Worm (Caenorhabditis elegans) whole organism, late embryonic: Measurements from ENCODE around the gene npr-25.

Source experiments
- C08G9.2 ChIP-seq: sonication (generic microtip); optimal IDR thresholded peaks from 2 replicates; lab custom pipeline; 2016; ENCODE audit warnings: mild to moderate bottlenecking, missing genetic modification characterization, moderate library complexity, missing compliant biosample characterization
- F13H6.1 ChIP-seq: sonication (generic microtip); optimal IDR thresholded peaks from 2 replicates; lab custom pipeline; 2016; ENCODE audit warnings: missing genetic modification characterization, missing compliant biosample characterization
- K02D7.2 ChIP-seq: sonication (generic microtip); optimal IDR thresholded peaks from 2 replicates; lab custom pipeline; 2017; ENCODE audit warnings: mild to moderate bottlenecking, missing genetic modification characterization, missing compliant biosample characterization
- K09A11.1 ChIP-seq: sonication (generic microtip); optimal IDR thresholded peaks from 2 replicates; lab custom pipeline; 2017; ENCODE audit warnings: antibody characterized with exemption, mild to moderate bottlenecking, missing genetic modification characterization, missing compliant biosample characterization; ENCODE audit not compliant: insufficient read depth
- ceh-14 ChIP-seq: sonication (generic microtip); optimal IDR thresholded peaks from 2 replicates; lab custom pipeline; 2016; ENCODE audit warnings: missing genotype, missing genetic modification characterization, missing compliant biosample characterization
- ceh-18 ChIP-seq: sonication (generic microtip); optimal IDR thresholded peaks from 2 replicates; lab custom pipeline; 2016; ENCODE audit warnings: missing genetic modification characterization, missing compliant biosample characterization
- ceh-19 ChIP-seq: fragments of 200-800 bp; sonication (Bioruptor generic); optimal IDR thresholded peaks from 2 replicates; lab custom pipeline; 2018; ENCODE audit warnings: mild to moderate bottlenecking, missing genetic modification characterization, missing compliant biosample characterization
- ceh-2 ChIP-seq: sonication (generic microtip); optimal IDR thresholded peaks from 2 replicates; lab custom pipeline; 2016; ENCODE audit warnings: missing genotype, missing genetic modification characterization, missing compliant biosample characterization
- ceh-22 ChIP-seq: sonication (generic microtip); optimal IDR thresholded peaks from 2 replicates; lab custom pipeline; 2017; ENCODE audit warnings: missing biosample characterization, missing genetic modification characterization
- ceh-24 ChIP-seq: sonication (generic microtip); optimal IDR thresholded peaks from 2 replicates; lab custom pipeline; 2016; ENCODE audit warnings: mild to moderate bottlenecking, missing genetic modification characterization, missing compliant biosample characterization
- ceh-31 ChIP-seq: sonication (generic microtip); optimal IDR thresholded peaks from 2 replicates; lab custom pipeline; 2016; ENCODE audit warnings: missing genetic modification characterization, missing compliant biosample characterization
- ceh-34 ChIP-seq: sonication (generic microtip); optimal IDR thresholded peaks from 2 replicates; lab custom pipeline; 2016; ENCODE audit warnings: mild to moderate bottlenecking, missing genetic modification characterization, missing compliant biosample characterization
- ceh-48 ChIP-seq: sonication (generic microtip); optimal IDR thresholded peaks from 2 replicates; lab custom pipeline; 2016; ENCODE audit warnings: missing genetic modification characterization, inconsistent platforms, missing compliant biosample characterization
- ceh-9 ChIP-seq: sonication (generic microtip); optimal IDR thresholded peaks from 2 replicates; lab custom pipeline; 2016; ENCODE audit warnings: mild to moderate bottlenecking, missing genetic modification characterization, inconsistent platforms, missing compliant biosample characterization
- fax-1 ChIP-seq: sonication (generic microtip); optimal IDR thresholded peaks from 2 replicates; lab custom pipeline; 2016; ENCODE audit warnings: missing genotype, missing genetic modification characterization, missing compliant biosample characterization
- fkh-10 ChIP-seq: fragments of 150-350 bp; optimal IDR thresholded peaks from 2 replicates; lab custom pipeline; 2014; ENCODE audit warnings: missing biosample characterization, missing genetic modification reagents, missing genetic modification characterization
- fkh-6 ChIP-seq: sonication (generic microtip); optimal IDR thresholded peaks from 2 replicates; lab custom pipeline; 2016; ENCODE audit warnings: missing genetic modification characterization, missing compliant biosample characterization
- hlh-30 ChIP-seq: sonication (generic microtip); optimal IDR thresholded peaks from 2 replicates; lab custom pipeline; 2017; ENCODE audit warnings: antibody characterized with exemption, missing genetic modification characterization, missing compliant biosample characterization; ENCODE audit not compliant: insufficient read depth
- hlh-6 ChIP-seq: sonication (generic microtip); optimal IDR thresholded peaks from 2 replicates; lab custom pipeline; 2016; ENCODE audit warnings: missing genotype, missing genetic modification characterization, missing compliant biosample characterization
- hlh-8 ChIP-seq: sonication (generic microtip); optimal IDR thresholded peaks from 2 replicates; lab custom pipeline; 2016; ENCODE audit warnings: missing genotype, missing genetic modification characterization, missing compliant biosample characterization
- lim-6 ChIP-seq: sonication (generic microtip); optimal IDR thresholded peaks from 2 replicates; lab custom pipeline; 2016; ENCODE audit warnings: missing genetic modification characterization, missing compliant biosample characterization
- lin-11 ChIP-seq: fragments of 200-800 bp; sonication (Bioruptor generic); optimal IDR thresholded peaks from 2 replicates; lab custom pipeline; 2018; ENCODE audit warnings: mild to moderate bottlenecking, missing genetic modification characterization, missing compliant biosample characterization
- madf-2 ChIP-seq: sonication (generic microtip); optimal IDR thresholded peaks from 2 replicates; lab custom pipeline; 2017; ENCODE audit warnings: missing genetic modification characterization, missing compliant biosample characterization
- mec-3 ChIP-seq: sonication (generic microtip); optimal IDR thresholded peaks from 2 replicates; lab custom pipeline; 2016; ENCODE audit warnings: borderline replicate concordance, missing genetic modification characterization, missing compliant biosample characterization
- nfya-1 ChIP-seq: sonication (generic microtip); optimal IDR thresholded peaks from 2 replicates; lab custom pipeline; 2017; ENCODE audit warnings: missing genetic modification characterization, mild to moderate bottlenecking, missing compliant biosample characterization, antibody characterized with exemption, moderate library complexity
- nhr-232 ChIP-seq: sonication (generic microtip); optimal IDR thresholded peaks from 2 replicates; lab custom pipeline; 2016; ENCODE audit warnings: missing genetic modification characterization, missing compliant biosample characterization
- npax-4 ChIP-seq: sonication (generic microtip); optimal IDR thresholded peaks from 2 replicates; lab custom pipeline; 2016; ENCODE audit warnings: missing genetic modification characterization, missing compliant biosample characterization
- pat-9 ChIP-seq: fragments of 200-800 bp; sonication (Bioruptor generic); optimal IDR thresholded peaks from 2 replicates; lab custom pipeline; 2018; ENCODE audit warnings: mild to moderate bottlenecking, missing genetic modification characterization, moderate library complexity, missing compliant biosample characterization
- pax-1 ChIP-seq: fragments of 150-350 bp; optimal IDR thresholded peaks from 2 replicates; lab custom pipeline; 2014; ENCODE audit warnings: missing biosample characterization, missing genetic modification characterization
- pha-4 ChIP-seq: fragments of 150-350 bp; optimal IDR thresholded peaks from 2 replicates; lab custom pipeline; 2018; ENCODE audit warnings: missing biosample characterization, missing genetic modification reagents, missing genetic modification characterization
- pqm-1 ChIP-seq: sonication (generic microtip); optimal IDR thresholded peaks from 2 replicates; lab custom pipeline; 2016; ENCODE audit warnings: missing genetic modification characterization, missing compliant biosample characterization
- ref-2 ChIP-seq: sonication (generic microtip); optimal IDR thresholded peaks from 2 replicates; lab custom pipeline; 2016; ENCODE audit warnings: missing genetic modification characterization, missing compliant biosample characterization
- rnt-1 ChIP-seq: sonication (generic microtip); optimal IDR thresholded peaks from 2 replicates; lab custom pipeline; 2016; ENCODE audit warnings: missing genetic modification characterization, missing compliant biosample characterization
- sdc-2 ChIP-seq: sonication (generic microtip); optimal IDR thresholded peaks from 2 replicates; lab custom pipeline; 2016; ENCODE audit warnings: missing genotype, missing genetic modification characterization, missing compliant biosample characterization
- syd-9 ChIP-seq: sonication (generic microtip); optimal IDR thresholded peaks from 2 replicates; lab custom pipeline; 2016; ENCODE audit warnings: mild to moderate bottlenecking, missing genetic modification characterization, moderate library complexity, missing compliant biosample characterization
- tbx-2 ChIP-seq: sonication (generic microtip); optimal IDR thresholded peaks from 2 replicates; lab custom pipeline; 2016; ENCODE audit warnings: missing genetic modification characterization, missing compliant biosample characterization
- ttx-3 ChIP-seq: sonication (generic microtip); optimal IDR thresholded peaks from 2 replicates; lab custom pipeline; 2016; ENCODE audit warnings: missing genetic modification reagents, missing genetic modification characterization, missing compliant biosample characterization
- unc-3 ChIP-seq, 2 experiments: fragments of 200-800 bp in 1 of 2; sonication (Bioruptor generic) in 1 of 2; sonication (generic microtip) in 1 of 2; conservative IDR thresholded peaks in 1 of 2; optimal IDR thresholded peaks in 1 of 2; 2 replicates each; pipeline versions ENCODE4 v1.3.6 to Lab custom; 2016 to 2022; ENCODE audit warnings: missing compliant biosample characterization in 2 of 2, missing genetic modification characterization in 2 of 2, missing genetic modification reagents in 1 of 2
- unc-42 ChIP-seq: sonication (generic microtip); optimal IDR thresholded peaks from 2 replicates; lab custom pipeline; 2016; ENCODE audit warnings: missing genotype, missing genetic modification characterization, missing compliant biosample characterization
- unc-55 ChIP-seq: sonication (generic microtip); optimal IDR thresholded peaks from 2 replicates; lab custom pipeline; 2017; ENCODE audit warnings: missing biosample characterization, missing genetic modification reagents, missing genetic modification characterization
- unc-86 ChIP-seq: sonication (generic microtip); optimal IDR thresholded peaks from 2 replicates; lab custom pipeline; 2016; ENCODE audit warnings: missing genetic modification characterization, missing compliant biosample characterization
- zip-5 ChIP-seq: sonication (generic microtip); optimal IDR thresholded peaks from 2 replicates; lab custom pipeline; 2016; ENCODE audit warnings: missing genetic modification characterization, missing compliant biosample characterization
- ztf-16 ChIP-seq: sonication (generic microtip); optimal IDR thresholded peaks from 2 replicates; lab custom pipeline; 2017; ENCODE audit warnings: missing genetic modification characterization, missing compliant biosample characterization

npr-25 gene

DNA sequence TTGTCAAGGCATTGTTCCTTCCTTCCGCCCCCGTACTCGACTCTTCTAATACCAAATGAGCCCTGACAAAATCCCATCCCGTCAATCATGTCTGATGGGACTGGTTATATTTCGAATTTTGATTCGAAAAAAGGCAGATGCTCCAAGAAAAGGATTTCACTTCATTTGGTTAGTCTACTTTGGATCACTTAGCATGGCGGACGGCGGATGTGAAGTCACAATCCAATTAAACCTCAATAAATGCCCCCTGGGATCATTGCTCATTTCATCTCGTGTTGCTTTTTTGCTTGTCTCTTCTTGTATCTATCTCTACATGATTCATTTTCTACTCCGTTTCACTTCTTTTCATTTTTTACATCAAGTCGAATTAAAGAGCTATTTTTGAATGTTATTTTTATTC lies 26.5 kb upstream of the npr-25 start:
- TF ChIP-seq C08G9.2 (no peak), fkh-6 (tag; lab: Kevin White, UChicago) (no peak), unc-42 (tag; lab: Kevin White, UChicago) (peak; percentile 52)

DNA sequence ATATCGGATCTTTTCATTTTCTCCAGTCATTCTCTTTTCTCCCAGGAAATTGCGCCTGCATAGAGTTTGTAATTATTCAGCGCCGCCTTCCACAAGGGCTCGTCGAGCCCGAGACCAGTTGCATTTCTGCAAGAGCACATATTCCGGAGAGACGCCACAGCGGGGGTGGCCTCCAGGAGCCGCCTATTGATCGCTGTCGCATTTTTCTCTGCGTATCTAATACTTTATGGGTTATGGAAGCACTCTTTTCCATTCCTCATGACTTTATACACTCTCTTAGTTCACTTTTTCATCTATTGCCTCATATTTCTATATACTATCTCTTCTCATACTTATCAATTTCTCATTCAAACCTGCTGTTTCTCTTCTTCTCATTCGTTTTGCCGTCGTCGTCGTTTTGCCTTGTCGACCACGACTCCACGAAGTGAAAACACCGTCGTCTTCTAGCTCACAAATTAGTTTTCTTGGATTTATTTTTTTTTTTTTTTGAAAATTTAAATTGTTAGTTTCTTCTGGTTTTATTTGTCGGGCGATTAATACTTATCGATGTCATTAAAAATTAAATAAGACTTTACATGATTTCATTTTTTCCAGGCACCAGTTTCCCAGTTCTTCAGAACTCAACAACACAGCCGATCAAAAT lies 22.5 kb upstream of the npr-25 start, which contains the start of gene cnb-1:
cnb-1 (plus strand) TSS at position 593 of the 643 bp plus-strand sequence.
- peak; percentile 39 for TF ChIP-seq F13H6.1 (tag; lab: Kevin White, UChicago)
- TF ChIP-seq hlh-8 (tag; lab: Kevin White, UChicago): peak; percentile 62
- TF ChIP-seq ceh-34: no peak
- TF ChIP-seq ceh-14 (tag; lab: Kevin White, UChicago): peak; percentile 84
- peak; percentile 75 for TF ChIP-seq tbx-2 (tag; lab: Kevin White, UChicago)
- peak; percentile 48 for TF ChIP-seq unc-42 (tag; lab: Kevin White, UChicago)
- peak; percentile 76 for TF ChIP-seq ceh-18 (tag; lab: Kevin White, UChicago)
- TF ChIP-seq zip-5 (tag; lab: Kevin White, UChicago): peak; percentile 9
- TF ChIP-seq unc-55 (GFP tag; lab: Kevin White, UChicago): peak; percentile 82
- no peak for TF ChIP-seq lin-11 (tag; lab: Kevin White, UChicago)
- TF ChIP-seq fax-1: no peak
- no peak for TF ChIP-seq ztf-16 (tag; lab: Kevin White, UChicago)
- TF ChIP-seq ceh-31 (tag; lab: Kevin White, UChicago): peak; percentile 85
- TF ChIP-seq hlh-6 (tag; lab: Kevin White, UChicago): peak; percentile 29
- no peak for TF ChIP-seq ceh-22
- TF ChIP-seq ceh-24 (tag; lab: Kevin White, UChicago): no peak
- peak; percentile 64 for TF ChIP-seq nfya-1 (tag; lab: Kevin White, UChicago)
- TF ChIP-seq unc-86 (tag; lab: Kevin White, UChicago): peak; percentile 20
- TF ChIP-seq npax-4 (tag; lab: Kevin White, UChicago): no peak
- TF ChIP-seq ceh-48 (tag; lab: Kevin White, UChicago): peak; percentile 86
- peak; percentile 38 for TF ChIP-seq rnt-1 (tag; lab: Kevin White, UChicago)
- TF ChIP-seq sdc-2: peak; percentile 13
- TF ChIP-seq C08G9.2: peak; percentile 32
- TF ChIP-seq syd-9 (tag; lab: Kevin White, UChicago): peak; percentile 33
- peak; percentile 69 for TF ChIP-seq ref-2 (tag; lab: Kevin White, UChicago)
- TF ChIP-seq lim-6: peak; percentile 16
- TF ChIP-seq ceh-2 (tag; lab: Kevin White, UChicago): peak; percentile 61
- TF ChIP-seq hlh-30 (tag; lab: Kevin White, UChicago): peak; percentile 54
- TF ChIP-seq pax-1 (tag; lab: Kevin White, UChicago): no peak

- no peak for TF ChIP-seq ztf-16 (tag; lab: Kevin White, UChicago)
- TF ChIP-seq ceh-9: no peak
- no peak for TF ChIP-seq fkh-10 (GFP tag; lab: Kevin White, UChicago)
- TF ChIP-seq madf-2 (tag; lab: Kevin White, UChicago): no peak
- no peak for TF ChIP-seq C08G9.2
- TF ChIP-seq unc-3 (GFP tag; conservative IDR thresholded peaks at IDR 0.05; lab: Robert Waterston, UW): no peak
- TF ChIP-seq unc-3 (tag; optimal IDR thresholded peaks at IDR 0.05; lab: Kevin White, UChicago): no peak
- TF ChIP-seq pqm-1 (tag; lab: Kevin White, UChicago): no peak
- no peak for TF ChIP-seq ceh-48 (tag; lab: Kevin White, UChicago)
- no peak for TF ChIP-seq fkh-6 (tag; lab: Kevin White, UChicago)
- TF ChIP-seq ceh-19: no peak
- no peak for TF ChIP-seq K02D7.2 (tag; lab: Kevin White, UChicago)
- no peak for TF ChIP-seq tbx-2 (tag; lab: Kevin White, UChicago)
- TF ChIP-seq nhr-232 (tag; lab: Kevin White, UChicago): no peak
- no peak for TF ChIP-seq pat-9
- no peak for TF ChIP-seq ttx-3
- TF ChIP-seq F13H6.1 (tag; lab: Kevin White, UChicago): no peak
- no peak for TF ChIP-seq zip-5 (tag; lab: Kevin White, UChicago)
- no peak for TF ChIP-seq pha-4 (tag; lab: Kevin White, UChicago)
- no peak for TF ChIP-seq K09A11.1 (tag; lab: Kevin White, UChicago)
- TF ChIP-seq mec-3 (tag; lab: Kevin White, UChicago): no peak
Observed at ce11 chrV:11373918-11374317, 21.1 kb upstream of the npr-25 start.
